Fruit fly (Drosophila melanogaster): ENCODE data around the gene omd.

The omd gene

DNA sequence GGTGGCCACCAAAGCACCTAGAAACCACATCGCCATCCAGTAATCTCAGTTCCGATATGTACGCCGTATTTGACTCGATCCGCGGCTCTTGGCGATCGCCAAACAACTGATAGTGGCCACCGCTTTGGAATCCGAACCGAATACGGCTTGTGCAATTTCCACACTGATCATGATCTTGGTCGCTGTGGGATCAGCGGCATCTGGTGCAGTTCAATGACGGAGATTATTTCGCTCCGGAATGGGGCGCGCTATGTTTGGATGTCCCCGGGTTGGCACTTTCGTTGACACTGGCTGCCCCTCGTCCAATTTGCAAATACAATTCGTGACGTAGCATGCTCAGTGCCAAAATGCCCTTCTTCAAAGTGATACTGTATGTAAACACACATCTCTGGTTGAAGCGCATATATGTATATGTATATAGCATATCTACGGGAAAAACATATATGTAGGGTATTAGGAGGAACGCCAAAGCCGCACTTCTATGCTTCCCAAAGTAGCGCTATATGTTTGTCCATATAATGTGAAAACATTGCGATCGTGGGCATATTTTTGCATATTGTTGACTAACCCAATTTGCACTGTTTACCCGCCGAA is 18.4 kb upstream of the omd start, which contains the start of gene Adgf-D (continued):
- TF ChIP-seq NfI (GFP tag; optimal IDR thresholded peaks at IDR 0.05) (no peak), Med (GFP tag) (peak; percentile 10), so (GFP tag; IDR thresholded peaks at IDR 0.05) (no peak), lbe (GFP tag; optimal IDR thresholded peaks at IDR 0.05) (no peak), Rfx (GFP tag; IDR thresholded peaks at IDR 0.05) (peak; percentile 26; the same call in 1 of the 2 replicates), Rx (GFP tag; IDR thresholded peaks at IDR 0.05) (no peak), dmrt99B (tag; optimal IDR thresholded peaks at IDR 0.05) (no peak), her (GFP tag; optimal IDR thresholded peaks at IDR 0.05) (no peak), ab (GFP tag; optimal IDR thresholded peaks at IDR 0.05) (no peak), pzg (GFP tag; optimal IDR thresholded peaks at IDR 0.05) (no peak), CG1792 (GFP tag; optimal IDR thresholded peaks at IDR 0.05) (no peak), Lim3 (GFP tag; IDR thresholded peaks at IDR 0.05) (no peak), Stat92E (GFP tag; optimal IDR thresholded peaks at IDR 0.05) (no peak), CG17385 (GFP tag; optimal IDR thresholded peaks at IDR 0.05) (no peak), CG7987 (GFP tag; optimal IDR thresholded peaks at IDR 0.05) (no peak)

DNA sequence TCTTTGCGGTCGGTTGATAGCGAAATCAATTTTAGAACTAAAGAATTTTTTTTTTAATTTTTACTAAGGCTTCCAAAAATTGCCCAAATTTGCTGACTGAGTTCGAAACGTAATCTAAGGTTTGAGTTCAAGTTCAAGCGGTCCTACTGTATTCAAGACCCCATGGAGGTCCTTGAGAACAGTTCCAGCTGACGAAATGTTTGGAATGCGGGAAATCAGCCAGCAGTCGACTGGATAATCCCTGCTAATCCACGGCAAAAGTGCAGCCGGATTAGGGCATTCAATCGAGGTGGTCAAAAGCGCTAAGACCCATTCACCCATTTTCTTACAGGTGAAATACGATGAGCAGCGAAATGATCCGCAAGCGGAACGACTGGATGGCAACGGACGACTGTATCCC is 13.7 kb upstream of the omd start, which contains the start of gene f-cup:
Gene f-cup, minus strand, starts transcription at position 101 of the 400 bp plus-strand sequence.
- TF ChIP-seq CG2120 (GFP tag; optimal IDR thresholded peaks at IDR 0.05) = no peak
- TF ChIP-seq sens (GFP tag) = peak; percentile 33

DNA sequence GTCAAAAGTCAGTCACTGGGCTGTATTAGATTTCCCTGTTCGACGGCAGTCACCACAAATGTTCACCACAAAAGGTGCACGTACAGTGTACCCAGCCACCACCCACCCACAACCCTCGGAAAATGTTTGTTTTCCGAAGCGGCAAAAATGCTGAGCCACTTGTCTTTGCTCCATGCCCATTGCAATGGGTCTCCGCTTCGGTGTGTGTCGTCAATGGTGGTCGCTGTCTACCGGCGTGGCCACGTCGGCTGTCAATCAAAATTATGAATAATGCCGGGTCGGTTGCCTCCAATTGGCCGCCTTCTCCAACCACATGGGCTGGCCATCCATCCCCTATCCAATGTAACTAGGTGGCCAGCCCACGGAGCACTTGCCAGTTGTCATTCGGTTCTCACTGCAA is 13.2 kb upstream of the omd start, which contains the start of gene ninaB:
Gene ninaB, plus strand, starts transcription at position 374 of the 400 bp plus-strand sequence.
- TF ChIP-seq z (GFP tag; IDR thresholded peaks at IDR 0.05) = no peak
- TF ChIP-seq Med (GFP tag) = peak; percentile 68

DNA sequence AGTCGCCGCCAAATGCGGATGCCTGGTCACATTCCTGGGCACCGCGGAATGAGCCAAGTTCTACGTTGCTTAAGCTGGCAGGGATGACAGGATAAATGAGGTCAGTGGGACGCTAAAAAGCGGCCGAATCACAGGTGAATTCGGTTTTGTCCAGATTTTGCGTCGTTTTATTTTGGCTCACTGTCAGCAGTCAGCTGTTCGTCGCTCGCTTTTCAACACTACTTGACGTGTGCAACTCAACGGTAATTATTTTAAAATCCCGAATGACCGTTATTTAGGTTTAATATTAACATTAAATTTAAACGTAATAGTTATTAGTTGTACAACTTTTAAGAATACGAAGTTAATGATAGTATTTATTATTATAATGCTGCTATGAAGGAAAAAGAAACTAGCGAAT is 12.3 kb upstream of the omd start:
- TF ChIP-seq hbn (GFP tag; IDR thresholded peaks at IDR 0.05; ENCODE audit: partially characterized antibody) (0 out of 2 replicates have a peak, but pooled peaks have one; percentile 28), CG8388 (GFP tag; optimal IDR thresholded peaks at IDR 0.05) (peak; percentile 96), CG10267 (tag; optimal IDR thresholded peaks at IDR 0.05) (peak; percentile 93), nerfin-2 (GFP tag; IDR thresholded peaks at IDR 0.05; ENCODE audit: partially characterized antibody) (0 out of 2 replicates have a peak, but pooled peaks have one; percentile 17), MESR4 (GFP tag; optimal IDR thresholded peaks at IDR 0.05) (peak; percentile 47), Dll (GFP tag; IDR thresholded peaks at IDR 0.05; ENCODE audit: partially characterized antibody) (0 out of 4 replicates have a peak, but pooled peaks have one; percentile 46), pzg (GFP tag; optimal IDR thresholded peaks at IDR 0.05) (peak; percentile 34), stwl (tag; optimal IDR thresholded peaks at IDR 0.05) (peak; percentile 37), E2f2 (GFP tag; IDR thresholded peaks at IDR 0.05) (peak; percentile 48), bab2 (GFP tag; optimal IDR thresholded peaks at IDR 0.05) (no peak), CG30403 (GFP tag; optimal IDR thresholded peaks at IDR 0.05) (no peak), CG10462 (GFP tag; optimal IDR thresholded peaks at IDR 0.05) (peak; percentile 83), fu2 (GFP tag; optimal IDR thresholded peaks at IDR 0.05) (no peak), CG2116 (GFP tag; optimal IDR thresholded peaks at IDR 0.05) (peak; percentile 80), crp (GFP tag; optimal IDR thresholded peaks at IDR 0.05) (peak; percentile 41 to 92), Spps (tag; optimal IDR thresholded peaks at IDR 0.05) (no peak), Med (GFP tag) (peak; percentile 72), MBD-R2 (GFP tag; IDR thresholded peaks at IDR 0.05) (peak; percentile 86), tio (GFP tag; optimal IDR thresholded peaks at IDR 0.05) (no peak), sens (GFP tag) (peak; percentile 3), gfzf (GFP tag; optimal IDR thresholded peaks at IDR 0.05) (peak; percentile 30), Dp (GFP tag; optimal IDR thresholded peaks at IDR 0.05) (peak; percentile 31), Myb (GFP tag; optimal IDR thresholded peaks at IDR 0.05) (peak; percentile 91), hkb (optimal IDR thresholded peaks at IDR 0.05) (no peak), hkb (GFP tag; IDR thresholded peaks at IDR 0.05) (no peak)
